Worm (Caenorhabditis elegans) whole organism, mixed stage, embryonic: ENCODE measurements around the gene C54E10.10.
"Not testable (repeated sequence)": the region's sequence is repeated elsewhere in the genome, so short reads cannot be mapped to it uniquely, and the experiment has no call there.

ENCODE experiments used
- M03D4.4 ChIP-seq: sonication (generic microtip); optimal IDR thresholded peaks from 2 replicates; lab custom pipeline; 2017; ENCODE audit warnings: mild to moderate bottlenecking, missing genetic modification characterization, missing compliant biosample characterization
- bed-3 ChIP-seq: fragments of 200-800 bp; sonication (Bioruptor generic); optimal IDR thresholded peaks from 3 replicates; lab custom pipeline; 2018; ENCODE audit warnings: mild to moderate bottlenecking, missing genetic modification characterization, moderate library complexity, missing compliant biosample characterization
- blmp-1 ChIP-seq: fragments of 150-350 bp; optimal IDR thresholded peaks from 2 replicates; lab custom pipeline; 2014; ENCODE audit warnings: missing biosample characterization, missing genetic modification characterization
- ceh-39 ChIP-seq: fragments of 150-350 bp; optimal IDR thresholded peaks from 2 replicates; lab custom pipeline; 2014; ENCODE audit warnings: missing biosample characterization, missing genetic modification characterization
- ceh-43 ChIP-seq: fragments of 200-800 bp; sonication (Bioruptor generic); optimal IDR thresholded peaks from 2 replicates; lab custom pipeline; 2018; ENCODE audit warnings: mild to moderate bottlenecking, missing genetic modification characterization, moderate library complexity, missing compliant biosample characterization
- cnd-1 ChIP-seq: fragments of 200-800 bp; sonication (Bioruptor generic); optimal IDR thresholded peaks from 2 replicates; lab custom pipeline; 2018; ENCODE audit warnings: mild to moderate bottlenecking, missing genetic modification characterization, missing compliant biosample characterization
- drap-1 ChIP-seq: fragments of 200-800 bp; sonication (Bioruptor generic); optimal IDR thresholded peaks from 3 replicates; lab custom pipeline; 2018; ENCODE audit warnings: mild to moderate bottlenecking, missing genetic modification characterization, missing compliant biosample characterization
- elt-1 ChIP-seq: sonication (generic microtip); optimal IDR thresholded peaks from 2 replicates; lab custom pipeline; 2017; ENCODE audit warnings: missing genetic modification characterization, mild to moderate bottlenecking, missing compliant biosample characterization, antibody characterized with exemption, moderate library complexity, borderline replicate concordance; ENCODE audit not compliant: insufficient read depth
- elt-3 ChIP-seq: fragments of 150-350 bp; optimal IDR thresholded peaks from 2 replicates; lab custom pipeline; 2014; ENCODE audit warnings: missing biosample characterization, missing genetic modification characterization
- flh-1 ChIP-seq: fragments of 200-800 bp; sonication (Bioruptor generic); optimal IDR thresholded peaks from 2 replicates; lab custom pipeline; 2018; ENCODE audit warnings: mild to moderate bottlenecking, missing genetic modification characterization, moderate library complexity, missing compliant biosample characterization
- ham-2 ChIP-seq: fragments of 200-800 bp; sonication (Bioruptor generic); optimal IDR thresholded peaks from 2 replicates; lab custom pipeline; 2018; ENCODE audit warnings: mild to moderate bottlenecking, missing genetic modification characterization, missing compliant biosample characterization
- hlh-1 ChIP-seq: fragments of 150-350 bp; optimal IDR thresholded peaks from 2 replicates; lab custom pipeline; 2014; ENCODE audit warnings: missing biosample characterization, missing genetic modification reagents, missing genetic modification characterization
- lin-13 ChIP-seq: fragments of 150-350 bp; optimal IDR thresholded peaks from 2 replicates; lab custom pipeline; 2014; ENCODE audit warnings: missing biosample characterization, missing genetic modification characterization
- lin-32 ChIP-seq: fragments of 200-800 bp; sonication (Bioruptor generic); optimal IDR thresholded peaks from 2 replicates; lab custom pipeline; 2018; ENCODE audit warnings: mild to moderate bottlenecking, missing genetic modification characterization, missing compliant biosample characterization
- lsy-2 ChIP-seq: fragments of 150-350 bp; optimal IDR thresholded peaks from 2 replicates; lab custom pipeline; 2014; ENCODE audit warnings: missing biosample characterization, missing genetic modification characterization
- mab-5 ChIP-seq: fragments of 150-350 bp; optimal IDR thresholded peaks from 2 replicates; lab custom pipeline; 2014; ENCODE audit warnings: missing biosample characterization, missing genetic modification characterization
- mep-1 ChIP-seq: fragments of 150-350 bp; optimal IDR thresholded peaks from 2 replicates; lab custom pipeline; 2017; ENCODE audit warnings: missing biosample characterization, missing genetic modification reagents, missing genetic modification characterization, inconsistent platforms
- mls-2 ChIP-seq: sonication (generic microtip); optimal IDR thresholded peaks from 2 replicates; lab custom pipeline; 2016; ENCODE audit warnings: mild to moderate bottlenecking, missing genetic modification characterization, moderate library complexity, missing compliant biosample characterization
- nhr-12 ChIP-seq: fragments of 150-350 bp; optimal IDR thresholded peaks from 2 replicates; lab custom pipeline; 2014; ENCODE audit warnings: missing biosample characterization, missing genetic modification characterization
- nhr-237 ChIP-seq: fragments of 150-350 bp; optimal IDR thresholded peaks from 2 replicates; lab custom pipeline; 2014; ENCODE audit warnings: missing biosample characterization, missing genetic modification characterization
- sem-2 ChIP-seq: fragments of 200-800 bp; sonication (Bioruptor generic); optimal IDR thresholded peaks from 2 replicates; lab custom pipeline; 2018; ENCODE audit warnings: mild to moderate bottlenecking, missing genetic modification characterization, missing compliant biosample characterization
- sptf-1 ChIP-seq: sonication (generic microtip); optimal IDR thresholded peaks from 2 replicates; lab custom pipeline; 2017; ENCODE audit warnings: mild to moderate bottlenecking, missing genetic modification characterization, moderate library complexity, missing compliant biosample characterization
- unc-120 ChIP-seq: sonication (generic microtip); optimal IDR thresholded peaks from 2 replicates; lab custom pipeline; 2017; ENCODE audit warnings: missing genetic modification characterization, missing compliant biosample characterization; ENCODE audit not compliant: poor library complexity, severe bottlenecking
- unc-39 ChIP-seq: fragments of 150-350 bp; optimal IDR thresholded peaks from 2 replicates; lab custom pipeline; 2014; ENCODE audit warnings: missing biosample characterization, missing genetic modification characterization
- unc-62 ChIP-seq: fragments of 150-350 bp; optimal IDR thresholded peaks from 2 replicates; lab custom pipeline; 2014; ENCODE audit warnings: missing biosample characterization, missing genetic modification reagents, missing genetic modification characterization
- zip-8 ChIP-seq: fragments of 150-350 bp; optimal IDR thresholded peaks from 2 replicates; lab custom pipeline; 2014; ENCODE audit warnings: missing biosample characterization, missing genetic modification characterization

C54E10.10 gene

DNA sequence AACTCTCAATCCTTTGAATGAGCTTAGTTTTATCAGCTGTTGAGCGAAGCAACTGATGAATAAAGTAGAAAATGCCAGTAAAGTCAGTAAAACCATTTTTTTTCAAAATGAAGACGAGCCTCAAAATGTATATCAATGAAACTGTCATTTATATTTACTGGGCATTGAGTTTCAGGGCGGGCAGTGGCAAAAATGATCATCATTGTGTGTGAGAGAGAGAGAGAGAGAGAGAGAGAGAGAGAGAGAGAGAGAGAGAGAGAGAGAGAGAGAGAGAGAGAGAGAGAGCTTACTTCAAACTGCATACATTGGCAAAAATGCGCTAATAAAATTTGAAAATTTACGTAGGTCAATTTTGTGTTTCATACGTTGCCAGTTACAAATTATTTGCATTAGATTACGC lies 43.0 kb downstream of the C54E10.10 start, which contains the start of gene F11D11.3:
TSS of gene F11D11.3 (minus strand) at position 101 of the 400 bp plus-strand sequence.
- TF ChIP-seq sptf-1 (tag; lab: Kevin White, UChicago) = no peak
- TF ChIP-seq mab-5 (tag; lab: Kevin White, UChicago) = no peak
- TF ChIP-seq zip-8 (tag; lab: Kevin White, UChicago) = no peak
- TF ChIP-seq unc-39 (tag; lab: Kevin White, UChicago) = no peak
- no peak for TF ChIP-seq mep-1 (tag; lab: Kevin White, UChicago)
- no peak for TF ChIP-seq M03D4.4 (tag; lab: Kevin White, UChicago)
- TF ChIP-seq hlh-1 (tag; lab: Kevin White, UChicago) = no peak
- TF ChIP-seq unc-120 (tag; lab: Kevin White, UChicago) = no peak
- no peak for TF ChIP-seq drap-1 (GFP tag; lab: Kevin White, UChicago)

DNA sequence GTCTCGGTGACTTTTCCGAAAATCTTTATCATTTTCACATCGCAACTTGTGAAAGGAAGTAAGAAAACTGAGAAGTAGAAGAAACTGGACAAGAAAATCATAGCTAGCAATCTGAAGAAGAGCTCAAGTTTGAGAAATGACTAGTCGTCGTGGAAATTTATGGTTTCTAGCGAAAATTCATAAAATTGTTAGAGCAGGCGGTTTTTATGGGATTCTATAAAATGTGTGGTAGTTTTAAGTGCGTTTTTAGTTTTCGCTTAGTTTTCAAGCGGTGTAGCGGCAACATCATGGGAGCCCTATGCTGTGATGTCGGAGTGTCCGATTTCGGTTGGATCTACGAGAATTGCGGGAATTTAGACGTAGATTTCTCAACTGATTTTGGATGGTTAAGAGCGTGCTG lies 48.8 kb downstream of the C54E10.10 start, which contains the start of gene clec-254:
TSS of gene clec-254 (minus strand) at position 101 of the 400 bp plus-strand sequence.
- not testable (repeated sequence) for TF ChIP-seq nhr-12 (tag; lab: Kevin White, UChicago); ham-2; lin-13 (tag; lab: Kevin White, UChicago)
- TF ChIP-seq, all 35 proteins: peak for 0; not testable (repeated sequence) for 35

DNA sequence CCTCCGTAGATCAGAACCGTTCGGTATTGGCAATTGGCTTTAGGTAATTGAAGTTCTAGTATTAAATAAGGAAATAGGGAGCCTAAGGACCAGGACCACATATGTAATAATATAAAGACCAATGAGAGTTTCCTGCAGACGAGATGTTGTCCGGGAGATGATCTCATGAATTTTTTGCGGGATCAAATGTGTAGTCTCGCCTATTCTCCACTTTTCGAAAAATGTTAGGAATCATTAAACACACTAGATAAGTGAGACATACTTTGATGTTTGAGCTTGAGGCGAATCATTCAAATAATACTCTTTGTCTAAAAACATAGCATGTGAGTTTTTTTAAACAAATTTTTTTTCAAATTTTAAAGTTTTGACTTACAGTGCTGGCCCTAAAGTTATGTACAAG lies 50.1 kb downstream of the C54E10.10 start, which contains the start of gene F11D11.6:
TSS of gene F11D11.6 (minus strand) at position 101 of the 400 bp plus-strand sequence.
- TF ChIP-seq elt-3 (tag; lab: Kevin White, UChicago) (no peak), bed-3 (no peak), mls-2 (tag; lab: Kevin White, UChicago) (no peak), unc-62 (no peak), mep-1 (tag; lab: Kevin White, UChicago) (no peak), lin-32 (GFP tag; lab: Kevin White, UChicago) (no peak), unc-120 (tag; lab: Kevin White, UChicago) (no peak), cnd-1 (tag; lab: Kevin White, UChicago) (no peak), flh-1 (GFP tag; lab: Kevin White, UChicago) (no peak), ceh-39 (tag; lab: Kevin White, UChicago) (no peak), nhr-237 (no peak), hlh-1 (tag; lab: Kevin White, UChicago) (no peak), blmp-1 (tag; lab: Kevin White, UChicago) (no peak), elt-1 (tag; lab: Kevin White, UChicago) (no peak), lsy-2 (no peak), ceh-43 (GFP tag; lab: Kevin White, UChicago) (no peak), drap-1 (GFP tag; lab: Kevin White, UChicago) (no peak), sem-2 (GFP tag; lab: Kevin White, UChicago) (no peak), M03D4.4 (tag; lab: Kevin White, UChicago) (no peak)
- TF ChIP-seq, all 35 proteins: peak for 0
